Worm (Caenorhabditis elegans) whole organism, L4 larva: ENCODE measurements around the gene F13B6.2.

Experiments
- D1046.2 ChIP-seq: fragments of 200-800 bp; sonication (Bioruptor generic); IDR thresholded peaks from 2 replicates; pipeline ENCODE4 v1.3.6; 2022; ENCODE audit warnings: missing genetic modification characterization, missing compliant biosample characterization
- F10B5.3 ChIP-seq: sonication (generic microtip); optimal IDR thresholded peaks from 2 replicates; lab custom pipeline; 2016; ENCODE audit warnings: mild to moderate bottlenecking, missing genetic modification characterization, missing compliant biosample characterization
- F26F4.8 ChIP-seq: fragments of 200-800 bp; sonication (Bioruptor generic); conservative IDR thresholded peaks from 2 replicates; pipeline ENCODE4 v1.3.6; 2022; ENCODE audit warnings: missing genetic modification characterization, missing compliant biosample characterization
- F49E8.2 ChIP-seq: sonication (generic microtip); optimal IDR thresholded peaks from 2 replicates; lab custom pipeline; 2016; ENCODE audit warnings: missing compliant biosample characterization, mild to moderate bottlenecking, missing genetic modification characterization, borderline replicate concordance
- R02D3.7 ChIP-seq: fragments of 150-350 bp; sonication (generic microtip); optimal IDR thresholded peaks from 3 replicates; lab custom pipeline; 2014; ENCODE audit warnings: missing biosample characterization, missing genetic modification characterization
- T26A8.4 ChIP-seq: fragments of 200-800 bp; sonication (Bioruptor generic); IDR thresholded peaks from 2 replicates; pipeline ENCODE4 v1.3.6; 2022; ENCODE audit warnings: missing genetic modification characterization, missing compliant biosample characterization
- Y5F2A.4 ChIP-seq: fragments of 200-800 bp; sonication (Bioruptor generic); optimal IDR thresholded peaks from 2 replicates; lab custom pipeline; 2018; ENCODE audit warnings: mild to moderate bottlenecking, missing genetic modification characterization, missing compliant biosample characterization
- Y75B8A.6 ChIP-seq: fragments of 200-800 bp; sonication (Bioruptor generic); IDR thresholded peaks from 2 replicates; pipeline ENCODE4 v1.3.6; 2022; ENCODE audit warnings: missing genetic modification reagents, missing genetic modification characterization, missing compliant biosample characterization
- ama-1 ChIP-seq: fragments of 150-350 bp; optimal IDR thresholded peaks from 2 replicates; lab custom pipeline; 2014; ENCODE audit warnings: inconsistent platforms, mixed read lengths
- attf-4 ChIP-seq: sonication (generic microtip); optimal IDR thresholded peaks from 3 replicates; lab custom pipeline; 2017; ENCODE audit warnings: missing biosample characterization, missing genetic modification characterization
- ceh-28 ChIP-seq: fragments of 150-350 bp; optimal IDR thresholded peaks from 2 replicates; lab custom pipeline; 2014; ENCODE audit warnings: missing biosample characterization, missing genetic modification reagents, missing genetic modification characterization
- ces-1 ChIP-seq: fragments of 150-350 bp; sonication (generic microtip); optimal IDR thresholded peaks from 4 replicates; lab custom pipeline; 2014; ENCODE audit warnings: missing biosample characterization, missing genetic modification reagents, missing genetic modification characterization
- cey-2 ChIP-seq: sonication (generic microtip); optimal IDR thresholded peaks from 3 replicates; lab custom pipeline; 2017; ENCODE audit warnings: missing genetic modification characterization, mild to moderate bottlenecking, missing compliant biosample characterization, antibody characterized with exemption, borderline replicate concordance; ENCODE audit not compliant: insufficient read depth
- ctbp-1 ChIP-seq: fragments of 200-800 bp; sonication (Bioruptor generic); IDR thresholded peaks from 2 replicates; pipeline ENCODE4 v1.3.6; 2022; ENCODE audit warnings: missing genetic modification reagents, missing genetic modification characterization, missing compliant biosample characterization
- daf-12 ChIP-seq: fragments of 150-350 bp; optimal IDR thresholded peaks from 2 replicates; lab custom pipeline; 2014; ENCODE audit warnings: missing biosample characterization, missing genetic modification reagents, missing genetic modification characterization
- daf-16 ChIP-seq, 3 experiments: sonication (generic microtip); optimal IDR thresholded peaks; 2 replicates each; lab custom pipeline; 2016 to 2017; ENCODE audit warnings: missing genetic modification characterization in 3 of 3, missing genetic modification reagents in 3 of 3, mild to moderate bottlenecking in 2 of 3, missing compliant biosample characterization in 2 of 3, missing biosample characterization in 1 of 3, moderate library complexity in 1 of 3
- dmd-8 ChIP-seq: fragments of 200-800 bp; sonication (Bioruptor generic); IDR thresholded peaks from 2 replicates; pipeline ENCODE4 v1.3.6; 2022; ENCODE audit warnings: missing genetic modification characterization, missing compliant biosample characterization
- dpl-1 ChIP-seq: fragments of 150-350 bp; optimal IDR thresholded peaks from 2 replicates; lab custom pipeline; 2014; ENCODE audit warnings: missing biosample characterization, missing genetic modification reagents, missing genetic modification characterization
- dve-1 ChIP-seq: sonication (generic microtip); optimal IDR thresholded peaks from 2 replicates; lab custom pipeline; 2017; ENCODE audit warnings: antibody characterized with exemption, mild to moderate bottlenecking, missing genetic modification characterization, missing compliant biosample characterization; ENCODE audit not compliant: insufficient read depth
- egl-27 ChIP-seq: sonication (generic microtip); optimal IDR thresholded peaks from 3 replicates; lab custom pipeline; 2017; ENCODE audit warnings: missing biosample characterization, missing genetic modification reagents, missing genetic modification characterization
- egl-43 ChIP-seq: fragments of 200-800 bp; sonication (Bioruptor generic); IDR thresholded peaks from 2 replicates; pipeline ENCODE4 v1.3.6; 2022; ENCODE audit warnings: missing genetic modification reagents, missing genetic modification characterization, missing compliant biosample characterization
- fkh-10 ChIP-seq: fragments of 150-350 bp; optimal IDR thresholded peaks from 2 replicates; lab custom pipeline; 2014; ENCODE audit warnings: missing biosample characterization, missing genetic modification reagents, missing genetic modification characterization
- lim-7 ChIP-seq: fragments of 200-800 bp; sonication (Bioruptor generic); IDR thresholded peaks from 2 replicates; pipeline ENCODE4 v1.3.6; 2022; ENCODE audit warnings: missing genetic modification characterization, missing compliant biosample characterization
- lin-13 ChIP-seq: fragments of 150-350 bp; optimal IDR thresholded peaks from 2 replicates; lab custom pipeline; 2014; ENCODE audit warnings: missing biosample characterization, missing genetic modification reagents, missing genetic modification characterization
- lin-39 ChIP-seq: fragments of 150-350 bp; optimal IDR thresholded peaks from 2 replicates; lab custom pipeline; 2014; ENCODE audit warnings: missing biosample characterization, missing genetic modification reagents, missing genetic modification characterization
- mdl-1 ChIP-seq, 2 experiments: fragments of 150-350 bp in 1 of 2; sonication (generic microtip) in 1 of 2; optimal IDR thresholded peaks; 2 replicates each; lab custom pipeline; 2014 to 2017; ENCODE audit warnings: missing biosample characterization in 2 of 2, missing genetic modification characterization in 2 of 2
- mxl-2 ChIP-seq: fragments of 200-800 bp; sonication (Bioruptor generic); conservative IDR thresholded peaks from 2 replicates; pipeline ENCODE4 v1.3.6; 2022; ENCODE audit warnings: missing genetic modification reagents, missing genetic modification characterization, missing compliant biosample characterization
- mxl-3 ChIP-seq: fragments of 200-800 bp; sonication (Bioruptor generic); optimal IDR thresholded peaks from 2 replicates; lab custom pipeline; 2018; ENCODE audit warnings: mild to moderate bottlenecking, missing genetic modification characterization, missing compliant biosample characterization
- nhr-25 ChIP-seq: sonication (generic microtip); optimal IDR thresholded peaks from 2 replicates; lab custom pipeline; 2017; ENCODE audit warnings: missing genetic modification characterization, mild to moderate bottlenecking, missing compliant biosample characterization, antibody characterized with exemption, moderate library complexity, borderline replicate concordance; ENCODE audit not compliant: insufficient read depth
- nhr-28 ChIP-seq: fragments of 150-350 bp; optimal IDR thresholded peaks from 2 replicates; lab custom pipeline; 2014; ENCODE audit warnings: missing biosample characterization, missing genetic modification characterization
- nhr-41 ChIP-seq: fragments of 200-800 bp; sonication (Bioruptor generic); IDR thresholded peaks from 2 replicates; pipeline ENCODE4 v1.3.6; 2022; ENCODE audit warnings: missing genetic modification reagents, missing genetic modification characterization, missing compliant biosample characterization
- nhr-48 ChIP-seq: sonication (generic microtip); optimal IDR thresholded peaks from 2 replicates; lab custom pipeline; 2016; ENCODE audit warnings: mild to moderate bottlenecking, missing genetic modification characterization, missing compliant biosample characterization
- nhr-6 ChIP-seq: fragments of 150-350 bp; optimal IDR thresholded peaks from 2 replicates; lab custom pipeline; 2014; ENCODE audit warnings: missing biosample characterization, missing genetic modification characterization
- nhr-76 ChIP-seq: fragments of 150-350 bp; optimal IDR thresholded peaks from 2 replicates; lab custom pipeline; 2014; ENCODE audit warnings: missing biosample characterization, missing genetic modification characterization
- nhr-77 ChIP-seq: fragments of 150-350 bp; optimal IDR thresholded peaks from 2 replicates; lab custom pipeline; 2014; ENCODE audit warnings: missing biosample characterization, missing genetic modification characterization
- php-3 ChIP-seq: fragments of 200-800 bp; sonication (Bioruptor generic); IDR thresholded peaks from 2 replicates; pipeline ENCODE4 v1.3.6; 2022; ENCODE audit warnings: missing genetic modification reagents, missing genetic modification characterization, missing compliant biosample characterization
- pqm-1 ChIP-seq: sonication (generic microtip); optimal IDR thresholded peaks from 2 replicates; lab custom pipeline; 2017; ENCODE audit warnings: missing biosample characterization, missing genetic modification characterization
- saeg-2 ChIP-seq: fragments of 200-800 bp; sonication (Bioruptor generic); IDR thresholded peaks from 2 replicates; pipeline ENCODE4 v1.3.6; 2022; ENCODE audit warnings: missing genetic modification reagents, missing genetic modification characterization, missing compliant biosample characterization
- sdz-12 ChIP-seq: fragments of 200-800 bp; sonication (Bioruptor generic); optimal IDR thresholded peaks from 2 replicates; lab custom pipeline; 2018; ENCODE audit warnings: mild to moderate bottlenecking, missing genetic modification characterization, missing compliant biosample characterization
- skn-1 ChIP-seq: fragments of 150-350 bp; optimal IDR thresholded peaks from 2 replicates; lab custom pipeline; 2014; ENCODE audit warnings: missing biosample characterization, missing genetic modification characterization
- snpc-1.2 ChIP-seq: fragments of 200-800 bp; sonication (Bioruptor generic); IDR thresholded peaks from 2 replicates; pipeline ENCODE4 v1.3.6; 2022; ENCODE audit warnings: missing genetic modification reagents, missing genetic modification characterization, missing compliant biosample characterization
- snpc-4 ChIP-seq: fragments of 150-350 bp; optimal IDR thresholded peaks from 2 replicates; lab custom pipeline; 2014; ENCODE audit warnings: missing biosample characterization, missing genetic modification characterization
- spr-1 ChIP-seq: sonication (generic microtip); optimal IDR thresholded peaks from 2 replicates; lab custom pipeline; 2016; ENCODE audit warnings: mild to moderate bottlenecking, missing genetic modification characterization, missing compliant biosample characterization
- tag-97 ChIP-seq: fragments of 200-800 bp; sonication (Bioruptor generic); IDR thresholded peaks from 2 replicates; pipeline ENCODE4 v1.3.6; 2022; ENCODE audit warnings: missing genetic modification characterization, missing compliant biosample characterization
- tra-1 ChIP-seq: fragments of 200-800 bp; sonication (Bioruptor generic); IDR thresholded peaks from 2 replicates; pipeline ENCODE4 v1.3.6; 2022; ENCODE audit warnings: missing genetic modification reagents, missing genetic modification characterization, missing compliant biosample characterization
- unc-39 ChIP-seq: sonication (generic microtip); optimal IDR thresholded peaks from 2 replicates; lab custom pipeline; 2017; ENCODE audit warnings: missing biosample characterization, missing genetic modification characterization
- zag-1 ChIP-seq: fragments of 150-350 bp; optimal IDR thresholded peaks from 2 replicates; lab custom pipeline; 2014; ENCODE audit warnings: missing biosample characterization, missing genetic modification characterization
- zfp-2 ChIP-seq: sonication (generic microtip); optimal IDR thresholded peaks from 2 replicates; lab custom pipeline; 2016; ENCODE audit warnings: mild to moderate bottlenecking, missing genetic modification characterization, missing compliant biosample characterization
- zip-2 ChIP-seq: fragments of 150-350 bp; optimal IDR thresholded peaks from 2 replicates; lab custom pipeline; 2014; ENCODE audit warnings: missing biosample characterization, missing genetic modification characterization
- ztf-11 ChIP-seq: fragments of 150-350 bp; optimal IDR thresholded peaks from 2 replicates; lab custom pipeline; 2014; ENCODE audit warnings: missing biosample characterization, missing genetic modification characterization

The F13B6.2 gene

DNA sequence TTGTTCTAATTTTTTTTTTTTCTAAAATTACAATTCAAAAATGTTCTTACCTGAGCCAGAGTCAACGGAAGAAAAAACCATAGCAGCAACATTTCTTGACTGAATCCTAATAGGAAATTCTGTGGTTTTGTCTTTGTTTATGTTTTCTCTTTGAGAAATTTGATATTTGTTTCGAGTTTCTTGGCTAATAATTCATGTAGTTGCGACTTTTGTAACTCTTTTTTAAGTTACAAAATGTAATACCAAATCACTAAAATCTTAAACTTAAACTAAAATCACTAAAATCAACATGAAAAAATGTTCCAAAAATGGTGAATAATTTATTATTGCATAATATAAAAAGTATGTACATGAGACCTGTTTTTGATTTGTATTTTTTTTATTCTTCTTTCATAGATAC is 37.6 kb upstream of the F13B6.2 start, which contains the start of gene egas-4:
Gene egas-4, minus strand, starts transcription at position 101 of the 400 bp plus-strand sequence.
- TF ChIP-seq ztf-11 (tag; lab: Kevin White, UChicago) = no peak
- TF ChIP-seq zip-2 (tag; lab: Kevin White, UChicago) = no peak
- TF ChIP-seq dve-1 (tag; lab: Kevin White, UChicago) = no peak
- no peak for TF ChIP-seq nhr-77
- no peak for TF ChIP-seq mxl-2
- TF ChIP-seq saeg-2 (GFP tag; lab: Robert Waterston, UW) = no peak
- no peak for TF ChIP-seq cey-2 (tag; lab: Kevin White, UChicago)
- TF ChIP-seq Y5F2A.4 (GFP tag; lab: Kevin White, UChicago) = no peak
- no peak for TF ChIP-seq F26F4.8
- no peak for TF ChIP-seq nhr-41 (GFP tag; lab: Robert Waterston, UW)
- TF ChIP-seq spr-1 (tag; lab: Kevin White, UChicago) = no peak
- no peak for TF ChIP-seq snpc-1.2 (GFP tag; lab: Robert Waterston, UW)
- TF ChIP-seq ama-1 (lab: Kevin White, UChicago) = no peak
- TF ChIP-seq mdl-1 (tag; optimal IDR thresholded peaks at IDR 0.05; lab: Kevin White, UChicago) = no peak
- TF ChIP-seq, all 104 proteins: peak for 0

DNA sequence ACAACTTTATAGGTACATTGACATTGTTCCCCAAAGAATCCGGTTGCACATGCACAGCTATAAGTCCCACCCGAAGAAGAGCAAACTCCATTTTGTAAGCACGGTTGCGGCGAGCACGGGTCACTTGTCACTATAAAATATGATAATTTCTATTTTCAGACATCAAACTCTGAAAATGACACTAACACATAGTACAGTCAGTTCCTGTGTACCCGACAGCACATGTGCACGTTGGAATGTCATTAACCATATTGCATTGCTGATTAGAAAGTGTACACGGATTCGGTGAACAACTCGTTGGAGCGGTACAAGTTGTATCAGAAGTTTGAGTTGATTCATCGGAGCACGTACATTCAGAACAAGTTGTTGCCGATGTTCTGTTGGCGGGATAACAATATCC is 37.1 kb upstream of the F13B6.2 start:
- TF ChIP-seq F10B5.3 (no peak), nhr-6 (no peak), egl-27 (tag; lab: Kevin White, UChicago) (no peak), skn-1 (tag; lab: Kevin White, UChicago) (no peak), nhr-25 (tag; lab: Kevin White, UChicago) (no peak), daf-16 (GFP tag; optimal IDR thresholded peaks at IDR 0.05; lab: Kevin White, UChicago) (no peak), daf-16 (tag; optimal IDR thresholded peaks at IDR 0.05; lab: Kevin White, UChicago) (peak; percentile 53), egl-43 (GFP tag; lab: Robert Waterston, UW) (no peak), dpl-1 (GFP tag; lab: Kevin White, UChicago) (no peak), Y75B8A.6 (GFP tag; lab: Robert Waterston, UW) (no peak), ctbp-1 (no peak), nhr-77 (peak; percentile 41), sdz-12 (GFP tag; lab: Kevin White, UChicago) (no peak), attf-4 (tag; lab: Kevin White, UChicago) (no peak), dmd-8 (no peak), F49E8.2 (tag; lab: Kevin White, UChicago) (no peak), mxl-3 (GFP tag; lab: Kevin White, UChicago) (peak; percentile 56), pqm-1 (tag; lab: Kevin White, UChicago) (peak; percentile 23), ama-1 (lab: Kevin White, UChicago) (no peak), nhr-76 (tag; lab: Kevin White, UChicago) (no peak), lim-7 (no peak), ces-1 (GFP tag; lab: Kevin White, UChicago) (no peak), F26F4.8 (no peak), nhr-48 (tag; lab: Kevin White, UChicago) (peak; percentile 15), D1046.2 (GFP tag; lab: Robert Waterston, UW) (no peak), zag-1 (no peak), Y5F2A.4 (GFP tag; lab: Kevin White, UChicago) (no peak), fkh-10 (no peak), R02D3.7 (tag; lab: Kevin White, UChicago) (no peak), nhr-28 (tag; lab: Kevin White, UChicago) (peak; percentile 83), tag-97 (GFP tag; lab: Robert Waterston, UW) (no peak), unc-39 (tag; lab: Kevin White, UChicago) (no peak), lin-13 (GFP tag; lab: Kevin White, UChicago) (no peak), spr-1 (tag; lab: Kevin White, UChicago) (no peak), tra-1 (GFP tag; lab: Robert Waterston, UW) (no peak), saeg-2 (GFP tag; lab: Robert Waterston, UW) (no peak), ceh-28 (no peak), snpc-4 (tag; lab: Kevin White, UChicago) (no peak), zfp-2 (tag; lab: Kevin White, UChicago) (no peak), lin-39 (no peak), php-3 (GFP tag; lab: Robert Waterston, UW) (0 out of 2 replicates have a peak, but pooled peaks have one; percentile 38), T26A8.4 (GFP tag; lab: Robert Waterston, UW) (no peak), daf-12 (tag; lab: Kevin White, UChicago) (no peak)
